Worm (Caenorhabditis elegans) whole organism, L3 larva: Measurements from ENCODE around the gene Y105C5A.1270.

Experiments
- aly-2 ChIP-seq: fragments of 150-350 bp; optimal IDR thresholded peaks from 2 replicates; lab custom pipeline; 2014; ENCODE audit warnings: missing biosample characterization, missing genetic modification characterization
- daf-12 ChIP-seq: fragments of 150-350 bp; optimal IDR thresholded peaks from 2 replicates; lab custom pipeline; 2014; ENCODE audit warnings: missing biosample characterization, missing genetic modification reagents, missing genetic modification characterization
- jun-1 ChIP-seq: fragments of 150-350 bp; optimal IDR thresholded peaks from 2 replicates; lab custom pipeline; 2014; ENCODE audit warnings: missing biosample characterization, missing genetic modification reagents, missing genetic modification characterization
- mdl-1 ChIP-seq: fragments of 150-350 bp; optimal IDR thresholded peaks from 2 replicates; lab custom pipeline; 2014; ENCODE audit warnings: missing biosample characterization, missing genetic modification characterization
- nhr-77 ChIP-seq: fragments of 150-350 bp; optimal IDR thresholded peaks from 2 replicates; lab custom pipeline; 2014; ENCODE audit warnings: missing biosample characterization, missing genetic modification characterization
- pqm-1 ChIP-seq: fragments of 150-350 bp; optimal IDR thresholded peaks from 2 replicates; lab custom pipeline; 2017; ENCODE audit warnings: missing biosample characterization, missing genetic modification characterization, inconsistent platforms
- zag-1 ChIP-seq: fragments of 150-350 bp; optimal IDR thresholded peaks from 2 replicates; lab custom pipeline; 2014; ENCODE audit warnings: missing biosample characterization, missing genetic modification characterization

- TF ChIP-seq jun-1 (tag; lab: Kevin White, UChicago) = no peak
- TF ChIP-seq zag-1 (tag; lab: Kevin White, UChicago) = no peak
- no peak for TF ChIP-seq mdl-1 (tag; lab: Kevin White, UChicago)
- TF ChIP-seq pqm-1 (tag; lab: Kevin White, UChicago) = no peak
- TF ChIP-seq nhr-77 (tag; lab: Kevin White, UChicago) = no peak
- no peak for TF ChIP-seq aly-2
- no peak for TF ChIP-seq daf-12 (tag; lab: Kevin White, UChicago)
Measured at ce11 chrIV:15883922-15884321, 37.5 kb upstream of the Y105C5A.1270 start, which contains the start of gene Y105C5B.3.
